Worm (Caenorhabditis elegans) whole organism, L2 larva: Measurements from ENCODE around the gene rnf-121.

Experiments
- C34F6.9 ChIP-seq: fragments of 150-350 bp; optimal IDR thresholded peaks from 2 replicates; lab custom pipeline; 2014; ENCODE audit warnings: missing biosample characterization, missing genetic modification characterization
- F13H6.1 ChIP-seq: sonication (generic microtip); optimal IDR thresholded peaks from 2 replicates; lab custom pipeline; 2016; ENCODE audit warnings: missing genetic modification characterization, missing compliant biosample characterization
- R02D3.7 ChIP-seq: fragments of 150-350 bp; optimal IDR thresholded peaks from 2 replicates; lab custom pipeline; 2014; ENCODE audit warnings: missing biosample characterization, missing genetic modification characterization
- Y55F3AM.14 ChIP-seq: fragments of 200-800 bp; sonication (Bioruptor generic); optimal IDR thresholded peaks from 2 replicates; lab custom pipeline; 2018; ENCODE audit warnings: mild to moderate bottlenecking, missing genetic modification characterization, missing compliant biosample characterization
- ZK546.5 ChIP-seq: sonication (generic microtip); optimal IDR thresholded peaks from 2 replicates; lab custom pipeline; 2017; ENCODE audit warnings: missing biosample characterization, missing genetic modification characterization
- alr-1 ChIP-seq: fragments of 150-350 bp; optimal IDR thresholded peaks from 2 replicates; lab custom pipeline; 2014; ENCODE audit warnings: missing biosample characterization, missing genetic modification characterization
- aly-2 ChIP-seq: fragments of 150-350 bp; optimal IDR thresholded peaks from 2 replicates; lab custom pipeline; 2014; ENCODE audit warnings: missing biosample characterization, missing genetic modification characterization
- ama-1 ChIP-seq: fragments of 150-350 bp; optimal IDR thresholded peaks from 2 replicates; lab custom pipeline; 2018; ENCODE audit warnings: inconsistent platforms
- blmp-1 ChIP-seq: sonication (generic microtip); optimal IDR thresholded peaks from 2 replicates; lab custom pipeline; 2017; ENCODE audit warnings: missing genetic modification characterization, mild to moderate bottlenecking, missing compliant biosample characterization, antibody characterized with exemption, moderate library complexity; ENCODE audit not compliant: insufficient read depth
- ceh-16 ChIP-seq: fragments of 150-350 bp; optimal IDR thresholded peaks from 2 replicates; lab custom pipeline; 2014; ENCODE audit warnings: missing biosample characterization, missing genetic modification characterization
- ceh-82 ChIP-seq: fragments of 150-350 bp; optimal IDR thresholded peaks from 2 replicates; lab custom pipeline; 2014; ENCODE audit warnings: missing biosample characterization, missing genetic modification characterization
- crh-2 ChIP-seq: sonication (generic microtip); optimal IDR thresholded peaks from 2 replicates; lab custom pipeline; 2017; ENCODE audit warnings: missing biosample characterization, missing genetic modification characterization
- egl-27 ChIP-seq: sonication (generic microtip); optimal IDR thresholded peaks from 3 replicates; lab custom pipeline; 2017; ENCODE audit warnings: missing biosample characterization, missing genetic modification reagents, missing genetic modification characterization
- elt-1 ChIP-seq: fragments of 150-350 bp; optimal IDR thresholded peaks from 2 replicates; lab custom pipeline; 2014; ENCODE audit warnings: missing biosample characterization, missing genetic modification characterization
- elt-3 ChIP-seq: sonication (generic microtip); optimal IDR thresholded peaks from 2 replicates; lab custom pipeline; 2017; ENCODE audit warnings: missing biosample characterization, missing genetic modification characterization
- lin-13 ChIP-seq: fragments of 150-350 bp; optimal IDR thresholded peaks from 2 replicates; lab custom pipeline; 2014; ENCODE audit warnings: missing biosample characterization, missing genetic modification reagents, missing genetic modification characterization
- lin-39 ChIP-seq: fragments of 150-350 bp; optimal IDR thresholded peaks from 2 replicates; lab custom pipeline; 2014; ENCODE audit warnings: missing biosample characterization, missing genetic modification reagents, missing genetic modification characterization
- lsy-2 ChIP-seq, 2 experiments: fragments of 150-350 bp in 1 of 2; sonication (generic microtip) in 1 of 2; optimal IDR thresholded peaks; 2 replicates each; lab custom pipeline; 2014 to 2017; ENCODE audit warnings: missing biosample characterization in 2 of 2, missing genetic modification characterization in 2 of 2
- mab-5 ChIP-seq: fragments of 150-350 bp; optimal IDR thresholded peaks from 2 replicates; lab custom pipeline; 2014; ENCODE audit warnings: missing biosample characterization, missing genetic modification characterization
- mdl-1 ChIP-seq, 2 experiments: fragments of 150-350 bp in 1 of 2; sonication (generic microtip) in 1 of 2; optimal IDR thresholded peaks; 2 replicates each; lab custom pipeline; 2017; ENCODE audit warnings: missing biosample characterization in 2 of 2, missing genetic modification characterization in 2 of 2
- nhr-10 ChIP-seq: sonication (generic microtip); optimal IDR thresholded peaks from 2 replicates; lab custom pipeline; 2017; ENCODE audit warnings: missing biosample characterization, missing genetic modification characterization
- nhr-12 ChIP-seq: fragments of 150-350 bp; optimal IDR thresholded peaks from 2 replicates; lab custom pipeline; 2014; ENCODE audit warnings: missing biosample characterization, missing genetic modification characterization
- nhr-129 ChIP-seq: fragments of 150-350 bp; optimal IDR thresholded peaks from 2 replicates; lab custom pipeline; 2014; ENCODE audit warnings: missing biosample characterization, missing genetic modification characterization
- nhr-21 ChIP-seq: fragments of 150-350 bp; optimal IDR thresholded peaks from 2 replicates; lab custom pipeline; 2014; ENCODE audit warnings: missing biosample characterization, missing genetic modification characterization
- nhr-23 ChIP-seq: fragments of 150-350 bp; optimal IDR thresholded peaks from 2 replicates; lab custom pipeline; 2014; ENCODE audit warnings: missing biosample characterization, missing genetic modification reagents, missing genetic modification characterization
- nhr-237 ChIP-seq: fragments of 150-350 bp; optimal IDR thresholded peaks from 2 replicates; lab custom pipeline; 2014; ENCODE audit warnings: missing biosample characterization, missing genetic modification characterization
- nhr-6 ChIP-seq: fragments of 150-350 bp; optimal IDR thresholded peaks from 2 replicates; lab custom pipeline; 2014; ENCODE audit warnings: missing biosample characterization, missing genetic modification characterization
- peb-1 ChIP-seq: fragments of 150-350 bp; optimal IDR thresholded peaks from 2 replicates; lab custom pipeline; 2014; ENCODE audit warnings: missing biosample characterization, missing genetic modification characterization
- skn-1 ChIP-seq: sonication (generic microtip); optimal IDR thresholded peaks from 2 replicates; lab custom pipeline; 2017; ENCODE audit warnings: missing biosample characterization, missing genetic modification characterization
- sma-3 ChIP-seq: sonication (generic microtip); optimal IDR thresholded peaks from 2 replicates; lab custom pipeline; 2016; ENCODE audit warnings: missing genetic modification reagents, missing genetic modification characterization, missing compliant biosample characterization
- sma-9 ChIP-seq, 2 experiments: fragments of 150-350 bp in 1 of 2; sonication (generic microtip) in 1 of 2; optimal IDR thresholded peaks; 2 replicates each; lab custom pipeline; 2014 to 2016; ENCODE audit warnings: missing genetic modification characterization in 2 of 2, mild to moderate bottlenecking in 1 of 2, missing biosample characterization in 1 of 2, missing compliant biosample characterization in 1 of 2, missing genetic modification reagents in 1 of 2, moderate library complexity in 1 of 2
- unc-39 ChIP-seq: fragments of 150-350 bp; optimal IDR thresholded peaks from 2 replicates; lab custom pipeline; 2014; ENCODE audit warnings: missing biosample characterization, missing genetic modification characterization
- unc-55 ChIP-seq: fragments of 150-350 bp; sonication (generic microtip); optimal IDR thresholded peaks from 3 replicates; lab custom pipeline; 2014; ENCODE audit warnings: missing biosample characterization, missing genetic modification reagents, missing genetic modification characterization
- unc-62 ChIP-seq: fragments of 150-350 bp; optimal IDR thresholded peaks from 2 replicates; lab custom pipeline; 2014; ENCODE audit warnings: missing biosample characterization, missing genetic modification reagents, missing genetic modification characterization
- zag-1 ChIP-seq: fragments of 150-350 bp; optimal IDR thresholded peaks from 2 replicates; lab custom pipeline; 2014; ENCODE audit warnings: missing biosample characterization, missing genetic modification characterization
- ztf-1 ChIP-seq: fragments of 200-800 bp; sonication (Bioruptor generic); conservative IDR thresholded peaks from 2 replicates; pipeline ENCODE4 v1.3.6; 2022; ENCODE audit warnings: missing genetic modification characterization, missing compliant biosample characterization
- ztf-11 ChIP-seq: sonication (generic microtip); optimal IDR thresholded peaks from 2 replicates; lab custom pipeline; 2017; ENCODE audit warnings: missing biosample characterization, missing genetic modification characterization
- ztf-4 ChIP-seq: fragments of 150-350 bp; optimal IDR thresholded peaks from 2 replicates; lab custom pipeline; 2014; ENCODE audit warnings: missing biosample characterization, missing genetic modification characterization

The rnf-121 gene

ce11 chrIII:4210661-4211060 is 39.9 kb upstream of the rnf-121 start:
- TF ChIP-seq Y55F3AM.14 (GFP tag; lab: Kevin White, UChicago) (no peak), unc-39 (no peak), ztf-11 (tag; lab: Kevin White, UChicago) (no peak), peb-1 (tag; lab: Kevin White, UChicago) (no peak), lsy-2 (tag; optimal IDR thresholded peaks at IDR 0.05; lab: Kevin White, UChicago) (no peak)

ce11 chrIII:4209188-4209587 is 38.4 kb upstream of the rnf-121 start, which contains the start of gene phlp-2:
Gene phlp-2 (plus strand): TSS chrIII:4209488.
- TF ChIP-seq unc-62 (GFP tag; lab: Kevin White, UChicago) (no peak), sma-3 (GFP tag; lab: Kevin White, UChicago) (no peak), nhr-23 (tag; lab: Kevin White, UChicago) (no peak), sma-9 (GFP tag; optimal IDR thresholded peaks at IDR 0.05; lab: Kevin White, UChicago) (no peak), sma-9 (tag; optimal IDR thresholded peaks at IDR 0.05; lab: Kevin White, UChicago) (no peak), egl-27 (tag; lab: Kevin White, UChicago) (no peak), ztf-1 (no peak)

ce11 chrIII:4208210-4208609 is 37.5 kb upstream of the rnf-121 start:
- TF ChIP-seq ama-1 (lab: Kevin White, UChicago): no peak
- no peak for TF ChIP-seq aly-2
- TF ChIP-seq nhr-23 (tag; lab: Kevin White, UChicago): no peak
- peak; percentile 8 for TF ChIP-seq nhr-129 (tag; lab: Kevin White, UChicago)

ce11 chrIII:4205751-4206327 is 35.1 kb upstream of the rnf-121 start, which contains the start of gene R74.8:
Gene R74.8 (plus strand): TSS chrIII:4206277.
- TF ChIP-seq peb-1 (tag; lab: Kevin White, UChicago): no peak
- no peak for TF ChIP-seq nhr-6
- TF ChIP-seq lsy-2 (tag; optimal IDR thresholded peaks at IDR 0.05; lab: Kevin White, UChicago): peak in 1 of 2 experiments; percentile 15
- no peak for TF ChIP-seq crh-2
- no peak for TF ChIP-seq ama-1 (lab: Kevin White, UChicago)
- TF ChIP-seq unc-39: no peak
- no peak for TF ChIP-seq C34F6.9 (tag; lab: Kevin White, UChicago)
- TF ChIP-seq ZK546.5 (tag; lab: Kevin White, UChicago): no peak
- no peak for TF ChIP-seq ztf-11 (tag; lab: Kevin White, UChicago)
- peak; percentile 37 for TF ChIP-seq unc-55 (GFP tag; lab: Kevin White, UChicago)
- no peak for TF ChIP-seq ztf-1
- TF ChIP-seq zag-1 (tag; lab: Kevin White, UChicago): no peak
- no peak for TF ChIP-seq elt-1 (tag; lab: Kevin White, UChicago)
- TF ChIP-seq skn-1 (tag; lab: Kevin White, UChicago): no peak
- no peak for TF ChIP-seq nhr-10 (tag; lab: Kevin White, UChicago)
- TF ChIP-seq blmp-1 (tag; lab: Kevin White, UChicago): peak; percentile 24
- TF ChIP-seq lin-13 (GFP tag; lab: Kevin White, UChicago): no peak
- TF ChIP-seq sma-3 (GFP tag; lab: Kevin White, UChicago): no peak

ce11 chrIII:4204964-4205363 is 34.2 kb upstream of the rnf-121 start:
- TF ChIP-seq zag-1 (tag; lab: Kevin White, UChicago) (no peak), nhr-129 (tag; lab: Kevin White, UChicago) (no peak), peb-1 (tag; lab: Kevin White, UChicago) (no peak), nhr-21 (tag; lab: Kevin White, UChicago) (no peak), ama-1 (lab: Kevin White, UChicago) (no peak), unc-55 (GFP tag; lab: Kevin White, UChicago) (no peak)

- TF ChIP-seq nhr-237 (tag; lab: Kevin White, UChicago) (no peak), crh-2 (peak; percentile 9), unc-39 (no peak), nhr-12 (tag; lab: Kevin White, UChicago) (no peak), nhr-21 (tag; lab: Kevin White, UChicago) (no peak), mab-5 (tag; lab: Kevin White, UChicago) (no peak), ztf-4 (tag; lab: Kevin White, UChicago) (no peak), unc-55 (GFP tag; lab: Kevin White, UChicago) (peak; percentile 86), elt-3 (tag; lab: Kevin White, UChicago) (no peak), nhr-129 (tag; lab: Kevin White, UChicago) (no peak), unc-62 (GFP tag; lab: Kevin White, UChicago) (no peak), peb-1 (tag; lab: Kevin White, UChicago) (no peak), ceh-16 (tag; lab: Kevin White, UChicago) (no peak), ceh-82 (tag; lab: Kevin White, UChicago) (no peak), F13H6.1 (tag; lab: Kevin White, UChicago) (no peak), alr-1 (tag; lab: Kevin White, UChicago) (no peak), mdl-1 (tag; optimal IDR thresholded peaks at IDR 0.05; lab: Kevin White, UChicago) (no peak), ZK546.5 (tag; lab: Kevin White, UChicago) (no peak), lsy-2 (tag; optimal IDR thresholded peaks at IDR 0.05; lab: Kevin White, UChicago) (peak in 1 of 2 experiments; percentile 61), sma-3 (GFP tag; lab: Kevin White, UChicago) (no peak), blmp-1 (tag; lab: Kevin White, UChicago) (no peak), nhr-10 (tag; lab: Kevin White, UChicago) (no peak), lin-39 (tag; lab: Kevin White, UChicago) (no peak), nhr-6 (no peak), C34F6.9 (tag; lab: Kevin White, UChicago) (peak; percentile 61), sma-9 (GFP tag; optimal IDR thresholded peaks at IDR 0.05; lab: Kevin White, UChicago) (no peak), sma-9 (tag; optimal IDR thresholded peaks at IDR 0.05; lab: Kevin White, UChicago) (no peak), R02D3.7 (tag; lab: Kevin White, UChicago) (peak; percentile 55)
These were observed 33.3 kb upstream of the rnf-121 start, which contains the start of the genes pelo-1 and R74.7 for ce11 chrIII:4204072-4204471. Gene pelo-1 (minus strand): TSS chrIII:4204222. Gene R74.7 (plus strand): TSS chrIII:4204429.
